Fruit fly (Drosophila melanogaster) S2 (cell line): ENCODE results near the gene Nrg.

ENCODE experiments used
- CG8478 ChIP-seq: fragments of >200 bp; optimal IDR thresholded peaks from 2 replicates; lab custom pipeline; 2018
- CTCF ChIP-seq, 2 experiments: fragments of >200 bp; optimal IDR thresholded peaks; 2 replicates each; lab custom pipeline; 2018

- no peak for TF ChIP-seq CTCF (optimal IDR thresholded peaks at IDR 0.05; lab: Kevin White, UChicago)
- TF ChIP-seq CG8478, result no peak
Observed at dm6 chrX:8473339-8473887, 43.8 kb upstream of the Nrg start, which contains the start of gene Cp7Fb.
